Worm (Caenorhabditis elegans) whole organism, early embryonic: ENCODE measurements around the gene srg-8.
A peak's percentile ranks its signal among the peaks of the same experiment; 100 is the strongest.

ENCODE experiments used
- B0310.2 ChIP-seq: sonication (generic microtip); optimal IDR thresholded peaks from 2 replicates; lab custom pipeline; 2016; ENCODE audit warnings: mild to moderate bottlenecking, missing genetic modification characterization, missing compliant biosample characterization
- F13C5.2 ChIP-seq: sonication (generic microtip); optimal IDR thresholded peaks from 2 replicates; lab custom pipeline; 2017; ENCODE audit warnings: mild to moderate bottlenecking, missing genetic modification characterization, inconsistent platforms, missing compliant biosample characterization
- aly-1 ChIP-seq: sonication (generic microtip); optimal IDR thresholded peaks from 2 replicates; lab custom pipeline; 2016; ENCODE audit warnings: missing genetic modification characterization, missing compliant biosample characterization
- ama-1 ChIP-seq: fragments of 150-350 bp; optimal IDR thresholded peaks from 2 replicates; lab custom pipeline; 2014
- ceh-13 ChIP-seq: fragments of 200-800 bp; sonication (Bioruptor generic); optimal IDR thresholded peaks from 2 replicates; lab custom pipeline; 2018; ENCODE audit warnings: mild to moderate bottlenecking, missing genetic modification characterization, missing compliant biosample characterization
- ceh-36 ChIP-seq: sonication (generic microtip); optimal IDR thresholded peaks from 2 replicates; lab custom pipeline; 2016; ENCODE audit warnings: missing genetic modification characterization, inconsistent platforms, missing compliant biosample characterization
- ets-7 ChIP-seq: sonication (generic microtip); optimal IDR thresholded peaks from 2 replicates; lab custom pipeline; 2016; ENCODE audit warnings: missing genotype, missing genetic modification characterization, missing compliant biosample characterization
- flt-1 ChIP-seq: fragments of 200-800 bp; sonication (Bioruptor generic); IDR thresholded peaks from 2 replicates; pipeline ENCODE4 v1.3.6; 2022; ENCODE audit warnings: missing genetic modification characterization, missing compliant biosample characterization
- hmbx-1 ChIP-seq: sonication (generic microtip); optimal IDR thresholded peaks from 2 replicates; lab custom pipeline; 2016; ENCODE audit warnings: mild to moderate bottlenecking, missing genetic modification characterization, missing compliant biosample characterization
- hmg-4 ChIP-seq: fragments of 200-800 bp; sonication (Bioruptor generic); optimal IDR thresholded peaks from 2 replicates; lab custom pipeline; 2018; ENCODE audit warnings: mild to moderate bottlenecking, missing genetic modification characterization, missing compliant biosample characterization
- hnd-1 ChIP-seq: sonication (generic microtip); optimal IDR thresholded peaks from 2 replicates; lab custom pipeline; 2016; ENCODE audit warnings: missing genetic modification characterization, missing compliant biosample characterization
- pes-1 ChIP-seq: fragments of 200-800 bp; sonication (Bioruptor generic); IDR thresholded peaks from 2 replicates; pipeline ENCODE4 v1.3.6; 2022; ENCODE audit warnings: missing genetic modification reagents, missing genetic modification characterization, missing compliant biosample characterization
- scrt-1 ChIP-seq: fragments of 200-800 bp; sonication (Bioruptor generic); IDR thresholded peaks from 2 replicates; pipeline ENCODE4 v1.3.6; 2022; ENCODE audit warnings: missing genetic modification characterization, missing compliant biosample characterization
- sea-1 ChIP-seq: fragments of 200-800 bp; sonication (Bioruptor generic); conservative IDR thresholded peaks from 2 replicates; pipeline ENCODE4 v1.3.6; 2022; ENCODE audit warnings: missing genetic modification characterization, missing compliant biosample characterization
- tbx-11 ChIP-seq: fragments of 200-800 bp; sonication (Bioruptor generic); IDR thresholded peaks from 2 replicates; pipeline ENCODE4 v1.3.6; 2022; ENCODE audit warnings: missing genetic modification characterization, missing compliant biosample characterization
- tbx-37 ChIP-seq: fragments of 200-800 bp; sonication (Bioruptor generic); conservative IDR thresholded peaks from 2 replicates; pipeline ENCODE4 v1.3.6; 2022; ENCODE audit warnings: missing genetic modification reagents, missing genetic modification characterization, missing compliant biosample characterization
- tra-4 ChIP-seq: sonication (generic microtip); optimal IDR thresholded peaks from 2 replicates; lab custom pipeline; 2017; ENCODE audit warnings: missing genetic modification characterization, missing compliant biosample characterization

Gene srg-8

DNA sequence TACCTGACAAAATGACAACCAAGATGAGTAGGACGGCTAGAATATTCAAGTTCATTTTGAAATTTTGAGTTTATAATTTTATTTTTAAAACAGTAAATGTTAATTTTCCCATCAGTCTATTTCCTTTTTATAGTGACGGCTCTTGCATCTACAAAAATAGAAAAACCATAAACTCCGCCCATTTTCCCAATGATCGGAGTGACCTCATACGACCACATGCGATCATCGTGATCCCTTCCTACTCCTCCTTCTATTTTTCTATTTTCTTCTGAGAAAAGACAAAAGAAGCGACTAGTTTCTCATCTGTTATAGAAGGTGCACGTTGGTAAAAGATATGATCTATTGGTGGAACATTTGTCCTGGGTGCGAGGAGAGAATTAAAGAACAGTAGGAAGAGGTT, 39.2 kb downstream of the srg-8 start, which contains the start of gene C23G10.11:
C23G10.11 (minus strand) TSS at position 101 of the 400 bp plus-strand sequence.
- TF ChIP-seq aly-1 (tag; lab: Kevin White, UChicago) (no peak), scrt-1 (GFP tag; lab: Robert Waterston, UW) (no peak), ceh-13 (no peak), F13C5.2 (no peak), ceh-36 (tag; lab: Kevin White, UChicago) (no peak), pes-1 (GFP tag; lab: Robert Waterston, UW) (no peak), flt-1 (GFP tag; lab: Robert Waterston, UW) (no peak), ets-7 (tag; lab: Kevin White, UChicago) (no peak), hmbx-1 (tag; lab: Kevin White, UChicago) (no peak)

DNA sequence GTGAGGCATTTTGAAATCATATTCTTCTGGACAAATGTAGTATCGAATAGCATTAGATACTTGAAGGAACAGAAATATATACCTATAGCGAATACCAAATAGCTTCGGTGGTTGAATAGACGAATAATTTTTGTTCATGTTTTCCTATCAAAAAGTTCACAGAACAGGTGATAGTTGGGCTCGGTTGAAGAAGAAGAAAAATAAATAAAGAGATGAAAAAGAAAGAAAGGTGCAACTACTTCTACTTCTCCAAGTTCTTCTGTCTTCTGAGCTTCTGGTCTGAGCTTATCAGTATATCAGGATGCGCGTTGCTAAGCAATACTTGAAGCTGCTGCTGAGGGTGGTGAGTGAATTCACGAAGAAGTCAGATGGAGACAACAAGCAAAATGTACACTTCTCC, 40.7 kb downstream of the srg-8 start, which contains the start of gene C23G10.10:
C23G10.10 (minus strand) TSS at position 101 of the 400 bp plus-strand sequence.
- no peak for TF ChIP-seq scrt-1 (GFP tag; lab: Robert Waterston, UW)
- no peak for TF ChIP-seq ama-1
- no peak for TF ChIP-seq sea-1 (GFP tag; lab: Robert Waterston, UW)
- TF ChIP-seq hmg-4 = no peak
- TF ChIP-seq ceh-36 (tag; lab: Kevin White, UChicago) = no peak
- TF ChIP-seq F13C5.2 = no peak
- no peak for TF ChIP-seq hnd-1 (tag; lab: Kevin White, UChicago)
- TF ChIP-seq ceh-13 = no peak
- TF ChIP-seq pes-1 (GFP tag; lab: Robert Waterston, UW) = no peak

DNA sequence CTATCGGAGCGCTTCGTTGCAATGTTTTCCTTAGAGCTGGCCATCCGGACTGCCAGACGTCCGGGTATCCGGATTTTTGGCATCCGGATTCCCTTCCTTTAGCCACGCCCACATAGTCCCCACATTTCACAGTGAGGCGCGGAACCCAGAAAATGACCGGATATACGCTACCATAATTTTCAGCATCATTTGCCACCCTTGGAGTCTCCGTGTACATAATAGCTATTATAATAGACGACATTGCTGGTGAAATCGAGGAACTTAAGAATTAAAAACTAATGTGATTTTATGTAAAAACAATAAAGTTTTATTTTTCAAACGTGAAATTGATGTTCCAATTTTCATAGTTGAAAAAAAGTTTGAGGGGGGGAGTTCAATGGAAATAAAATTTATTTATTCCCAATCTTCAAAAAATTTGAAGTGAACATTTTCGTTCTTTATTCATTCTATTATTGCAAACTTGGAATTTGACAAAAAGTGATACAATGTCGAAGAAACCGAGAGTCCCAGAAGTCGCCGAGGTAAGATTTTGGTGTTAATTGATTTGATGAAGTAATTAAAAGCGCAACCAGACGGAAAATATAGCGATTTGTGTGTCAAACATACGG, 44.3 kb downstream of the srg-8 start:
- TF ChIP-seq ets-7 (tag; lab: Kevin White, UChicago) (no peak), sea-1 (GFP tag; lab: Robert Waterston, UW) (no peak), tbx-37 (no peak), ceh-36 (tag; lab: Kevin White, UChicago) (no peak), tra-4 (tag; lab: Kevin White, UChicago) (no peak), tbx-11 (GFP tag; lab: Robert Waterston, UW) (no peak), ama-1 (no peak), B0310.2 (tag; lab: Kevin White, UChicago) (no peak), aly-1 (tag; lab: Kevin White, UChicago) (no peak), hmbx-1 (tag; lab: Kevin White, UChicago) (no peak), pes-1 (GFP tag; lab: Robert Waterston, UW) (no peak), hmg-4 (no peak), flt-1 (GFP tag; lab: Robert Waterston, UW) (no peak), ceh-13 (no peak)

DNA sequence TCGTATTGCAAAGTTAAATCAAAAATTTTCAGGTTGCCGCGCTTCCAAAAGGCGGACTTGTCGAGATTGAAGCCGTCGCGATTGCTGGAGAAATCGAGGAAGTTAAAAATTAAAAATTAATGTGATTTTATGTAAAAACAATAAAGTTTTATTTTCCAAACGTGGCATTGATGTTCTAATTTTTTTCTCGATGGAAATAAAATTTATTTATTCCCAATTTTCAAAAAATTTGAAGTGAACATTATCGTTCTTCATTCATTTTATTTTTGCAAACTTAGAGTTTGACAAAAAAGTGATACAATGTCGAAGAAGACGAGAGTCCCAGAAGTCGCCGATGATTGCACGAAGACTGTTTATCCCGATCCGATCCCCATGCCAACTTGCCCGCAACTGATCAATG, 45.7 kb downstream of the srg-8 start, which contains the start of gene C23G10.1:
C23G10.1 (plus strand) TSS at position 301 of the 400 bp plus-strand sequence.
- no peak for TF ChIP-seq tbx-11 (GFP tag; lab: Robert Waterston, UW)
- no peak for TF ChIP-seq hmbx-1 (tag; lab: Kevin White, UChicago)
- no peak for TF ChIP-seq hmg-4
- TF ChIP-seq scrt-1 (GFP tag; lab: Robert Waterston, UW) = no peak

DNA sequence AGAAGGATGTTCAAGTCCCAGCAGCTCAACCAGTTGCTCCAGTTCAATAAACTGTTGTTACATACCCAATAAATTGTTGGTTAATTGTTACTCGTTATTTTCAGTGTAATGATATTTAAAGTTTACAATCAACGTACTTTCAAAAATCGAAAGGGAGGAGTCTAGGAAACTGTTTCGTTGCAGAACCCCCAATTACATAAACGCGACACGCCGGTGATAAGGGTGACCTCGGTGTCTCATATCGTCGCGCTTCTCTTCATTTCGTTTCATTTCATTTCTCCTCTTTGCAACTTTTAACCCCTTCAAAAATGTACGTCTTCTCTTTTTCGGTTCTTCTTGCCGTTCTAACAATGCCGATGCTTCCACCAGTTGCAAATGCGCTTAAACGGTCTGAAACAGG, 46.8 kb downstream of the srg-8 start, which contains the start of gene C23G10.2:
C23G10.2 (plus strand) TSS at position 184 of the 400 bp plus-strand sequence.
- no peak for TF ChIP-seq F13C5.2
- no peak for TF ChIP-seq pes-1 (GFP tag; lab: Robert Waterston, UW)
- no peak for TF ChIP-seq ceh-13
- TF ChIP-seq ets-7 (tag; lab: Kevin White, UChicago) = no peak
- no peak for TF ChIP-seq ama-1
- TF ChIP-seq tbx-11 (GFP tag; lab: Robert Waterston, UW) = no peak
- no peak for TF ChIP-seq hmbx-1 (tag; lab: Kevin White, UChicago)
- no peak for TF ChIP-seq sea-1 (GFP tag; lab: Robert Waterston, UW)

DNA sequence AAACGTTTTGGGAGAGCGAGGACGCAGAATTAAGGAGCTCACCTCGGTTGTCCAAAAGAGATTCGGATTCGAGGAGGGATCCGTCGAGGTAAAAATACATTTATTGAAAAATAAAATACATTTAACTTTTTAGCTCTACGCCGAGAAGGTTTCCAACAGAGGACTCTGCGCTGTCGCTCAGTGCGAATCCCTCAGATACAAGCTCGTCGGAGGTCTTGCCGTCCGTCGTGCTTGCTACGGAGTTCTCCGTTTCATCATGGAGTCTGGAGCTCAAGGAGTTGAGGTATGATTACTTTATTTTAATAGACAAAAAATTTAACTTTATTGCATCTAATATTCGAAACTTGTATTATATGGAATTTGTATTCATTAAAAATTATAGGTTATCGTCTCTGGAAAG, 47.6 kb downstream of the srg-8 start:
- TF ChIP-seq aly-1 (tag; lab: Kevin White, UChicago) (no peak), hmg-4 (no peak), scrt-1 (GFP tag; lab: Robert Waterston, UW) (no peak), flt-1 (GFP tag; lab: Robert Waterston, UW) (no peak), hnd-1 (tag; lab: Kevin White, UChicago) (no peak), sea-1 (GFP tag; lab: Robert Waterston, UW) (no peak), B0310.2 (tag; lab: Kevin White, UChicago) (no peak), hmbx-1 (tag; lab: Kevin White, UChicago) (no peak), ets-7 (tag; lab: Kevin White, UChicago) (no peak), ama-1 (no peak), ceh-36 (tag; lab: Kevin White, UChicago) (no peak), tra-4 (tag; lab: Kevin White, UChicago) (no peak), ceh-13 (no peak), tbx-11 (GFP tag; lab: Robert Waterston, UW) (no peak)

DNA sequence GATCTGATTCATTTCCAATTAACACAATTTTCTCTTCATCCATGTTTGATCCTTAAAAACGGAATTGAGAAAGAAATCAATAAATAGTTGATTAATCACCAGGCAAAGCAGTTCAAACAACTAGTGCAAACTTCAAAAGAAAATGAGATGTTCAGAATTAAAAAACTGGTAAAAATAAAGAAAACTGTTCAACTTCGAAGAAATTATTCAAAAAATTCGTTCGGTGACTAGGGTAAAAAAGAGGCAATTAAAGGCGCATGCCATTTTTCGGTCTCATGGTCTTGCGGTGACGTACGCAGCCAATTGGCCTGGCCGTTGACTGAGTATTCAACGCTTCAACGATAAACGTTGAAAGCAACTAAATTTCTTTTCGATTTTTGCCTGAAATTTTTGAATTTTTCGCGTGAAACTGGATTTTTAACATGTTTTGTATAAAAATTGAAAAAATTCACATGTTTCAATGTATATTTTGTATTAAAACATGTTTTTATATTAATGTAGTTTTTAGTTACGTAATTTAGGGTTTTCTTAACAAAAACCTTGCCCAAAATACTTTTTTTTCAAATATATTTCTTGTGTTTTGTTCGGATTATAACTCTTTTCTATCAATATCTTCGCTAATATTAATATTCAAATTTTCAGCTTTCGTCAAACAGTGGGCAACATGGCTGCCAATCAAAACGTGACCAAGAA, 48.3 kb downstream of the srg-8 start, which contains the start of the genes sna-3 and rps-3:
sna-3 (minus strand) TSS at position 51 of the 693 bp plus-strand sequence.
rps-3 (plus strand) TSS at position 643 of the 693 bp plus-strand sequence.
- peak; percentile 10 for TF ChIP-seq F13C5.2
- no peak for TF ChIP-seq ama-1
